Fruit fly (Drosophila melanogaster) whole organism, prepupa: ENCODE results near the gene CG10748.
A peak's percentile ranks its signal among the peaks of the same experiment; 100 is the strongest.

ENCODE experiments used
- CG16779 ChIP-seq: fragments of 200-800 bp; sonication (Bioruptor generic); optimal IDR thresholded peaks from 3 replicates; lab custom pipeline; 2017; ENCODE audit warnings: missing biosample characterization, mild to moderate bottlenecking, missing genetic modification characterization
- CG6854 ChIP-seq: fragments of 200-800 bp; sonication (Bioruptor generic); optimal IDR thresholded peaks from 2 replicates; lab custom pipeline; 2017; ENCODE audit warnings: missing biosample characterization, mild to moderate bottlenecking, missing genetic modification characterization
- Sox15 ChIP-seq: fragments of 200-800 bp; sonication (Bioruptor generic); optimal IDR thresholded peaks from 3 replicates; lab custom pipeline; 2016; ENCODE audit warnings: missing biosample characterization, missing genetic modification characterization
- vri ChIP-seq: fragments of 200-800 bp; sonication (Bioruptor generic); optimal IDR thresholded peaks from 3 replicates; lab custom pipeline; 2016; ENCODE audit warnings: missing biosample characterization, mild to moderate bottlenecking, missing genetic modification characterization

dm6 chr3L:13017803-13018324 is 45.7 kb upstream of the CG10748 start, which contains the start of the genes mRpL20 and Icmt:
- TF ChIP-seq Sox15 (GFP tag; lab: Kevin White, UChicago): peak; percentile 91
- TF ChIP-seq vri (GFP tag; lab: Kevin White, UChicago): peak; percentile 77
- TF ChIP-seq CG6854 (GFP tag; lab: Kevin White, UChicago): peak; percentile 57
- TF ChIP-seq CG16779 (tag; lab: Kevin White, UChicago): peak; percentile 88
